Worm (Caenorhabditis elegans): Measurements from ENCODE around the gene amt-2.

amt-2 gene

DNA sequence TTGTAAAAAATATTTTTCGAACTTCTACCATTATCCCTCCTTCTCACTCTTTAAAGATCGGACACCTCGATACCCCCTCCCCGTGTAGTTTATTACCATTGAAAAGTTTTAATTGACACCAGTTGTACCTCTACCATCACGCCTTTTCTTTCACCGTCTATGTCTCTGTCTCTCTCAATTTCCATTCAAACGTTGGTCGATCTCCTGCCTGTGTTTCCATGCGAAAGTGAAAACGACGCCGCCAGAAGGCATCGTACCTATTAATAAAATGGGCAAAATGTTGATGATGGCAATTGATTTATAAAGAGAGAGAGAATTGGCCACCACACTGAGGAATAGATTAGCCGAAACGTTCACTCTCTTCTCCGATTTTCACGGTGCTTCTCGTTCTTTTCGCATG lies 29.0 kb upstream of the amt-2 start (continued):
- TF ChIP-seq ceh-63 (GFP tag; optimal IDR thresholded peaks at IDR 0.05): no peak
- no peak for TF ChIP-seq efl-1 (optimal IDR thresholded peaks at IDR 0.05)
- peak in 1 of 2 experiments; percentile 35 for TF ChIP-seq efl-1 (GFP tag; optimal IDR thresholded peaks at IDR 0.05 in 1 of 2)
- TF ChIP-seq snu-23 (GFP tag; optimal IDR thresholded peaks at IDR 0.05): peak; percentile 36
- TF ChIP-seq sptf-1 (tag; optimal IDR thresholded peaks at IDR 0.05): no peak
- TF ChIP-seq hlh-4 (tag; optimal IDR thresholded peaks at IDR 0.05): no peak

DNA sequence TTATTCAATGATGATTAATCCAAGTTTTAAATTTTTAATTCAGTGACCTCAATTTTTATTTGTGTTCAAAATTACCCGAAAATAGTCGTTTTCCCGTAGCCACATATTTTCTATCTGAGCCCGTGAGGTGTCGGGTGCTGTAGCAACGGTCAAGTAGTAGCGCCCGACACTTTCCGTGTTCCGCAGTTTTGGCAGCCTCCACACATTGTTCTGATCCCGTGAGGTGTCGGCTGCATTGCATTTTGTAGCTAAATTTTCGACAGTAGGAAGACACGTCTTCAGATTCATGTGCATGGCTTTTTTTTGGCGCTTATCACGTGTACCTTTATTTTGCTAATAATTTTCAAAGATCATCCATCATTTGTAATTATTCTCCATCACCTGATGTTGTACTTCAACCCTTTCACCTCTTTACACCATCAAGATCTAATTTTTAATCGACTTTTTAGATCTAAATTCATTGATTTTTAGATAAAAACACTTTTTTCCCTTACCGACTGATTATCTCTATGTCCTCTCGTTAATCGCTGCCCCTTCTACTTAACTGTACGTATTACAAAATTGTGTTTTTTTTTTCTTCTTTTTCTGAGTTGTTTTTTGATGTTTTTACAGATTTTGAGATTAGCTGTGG lies 28.4 kb upstream of the amt-2 start:
- TF ChIP-seq snpc-4 (tag; optimal IDR thresholded peaks at IDR 0.05) (peak; percentile 82), skn-1 (tag; optimal IDR thresholded peaks at IDR 0.05) (no peak), ces-1 (GFP tag; optimal IDR thresholded peaks at IDR 0.05) (no peak), nhr-85 (tag) (peak; percentile 87), nhr-19 (GFP tag; conservative IDR thresholded peaks at IDR 0.05) (no peak), lin-14 (GFP tag; optimal IDR thresholded peaks at IDR 0.05) (peak; percentile 20), aha-1 (tag; optimal IDR thresholded peaks at IDR 0.05) (no peak), hpl-2 (GFP tag; optimal IDR thresholded peaks at IDR 0.05) (no peak), hlh-17 (GFP tag; optimal IDR thresholded peaks at IDR 0.05; ENCODE audit: borderline replicate concordance) (no peak)

DNA sequence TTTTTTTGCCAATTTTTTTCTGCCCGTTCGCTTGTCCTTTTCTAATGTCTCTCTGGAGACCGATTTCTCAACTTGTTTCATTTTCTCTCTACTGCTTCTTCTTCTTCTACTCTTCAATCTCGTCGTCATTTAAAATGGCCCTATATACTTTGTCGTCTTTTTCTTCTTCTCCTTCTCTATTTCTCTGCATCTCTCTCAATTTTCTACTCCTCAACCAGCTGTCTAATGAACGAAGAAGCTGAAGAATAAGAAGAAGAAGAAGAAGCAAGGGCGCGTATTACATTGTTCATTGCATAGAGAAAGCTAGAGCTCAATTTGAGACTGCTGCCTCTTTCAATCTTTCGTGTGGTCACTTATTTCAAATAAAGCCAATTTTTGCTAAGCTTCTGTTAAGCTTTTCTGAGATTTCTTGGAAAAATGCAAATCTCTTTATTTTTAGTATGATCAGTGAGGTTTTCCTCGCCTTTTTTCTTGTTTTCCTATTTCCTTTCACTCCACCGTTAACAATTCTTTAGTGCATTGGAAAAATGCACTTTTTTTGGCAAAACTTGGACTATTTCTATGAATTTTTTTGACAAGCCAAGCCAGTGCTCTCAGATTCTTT lies 26.3 kb upstream of the amt-2 start:
- TF ChIP-seq nhr-71 (tag; optimal IDR thresholded peaks at IDR 0.05) (peak; percentile 37), ceh-82 (tag; optimal IDR thresholded peaks at IDR 0.05) (peak in 1 of 3 experiments; percentile 11), efl-1 (optimal IDR thresholded peaks at IDR 0.05) (peak; percentile 24 to 29), efl-1 (GFP tag; optimal IDR thresholded peaks at IDR 0.05 in 1 of 2) (no peak), unc-98 (GFP tag; IDR thresholded peaks at IDR 0.05) (no peak), lsy-2 (tag; optimal IDR thresholded peaks at IDR 0.05) (peak in 1 of 2 experiments; percentile 35), hpl-2 (GFP tag; optimal IDR thresholded peaks at IDR 0.05) (no peak), nhr-12 (tag; optimal IDR thresholded peaks at IDR 0.05) (no peak), lin-14 (GFP tag; optimal IDR thresholded peaks at IDR 0.05) (peak; percentile 87), mab-9 (GFP tag; IDR thresholded peaks at IDR 0.05) (no peak), hlh-17 (GFP tag; optimal IDR thresholded peaks at IDR 0.05; ENCODE audit: borderline replicate concordance) (no peak), pax-3 (tag; optimal IDR thresholded peaks at IDR 0.05) (peak; percentile 28), lin-15B (tag; optimal IDR thresholded peaks at IDR 0.05) (no peak), fkh-8 (tag; optimal IDR thresholded peaks at IDR 0.05) (peak; percentile 53), Y116A8C.19 (tag; optimal IDR thresholded peaks at IDR 0.05; ENCODE audit: borderline replicate concordance) (no peak), fkh-10 (GFP tag; optimal IDR thresholded peaks at IDR 0.05) (peak; percentile 11), dsc-1 (tag; optimal IDR thresholded peaks at IDR 0.05) (peak; percentile 89), rnt-1 (tag; optimal IDR thresholded peaks at IDR 0.05) (peak; percentile 30), snu-23 (GFP tag; optimal IDR thresholded peaks at IDR 0.05) (peak; percentile 31), swsn-7 (tag; optimal IDR thresholded peaks at IDR 0.05) (peak; percentile 15), nhr-47 (tag; optimal IDR thresholded peaks at IDR 0.05) (peak; percentile 43), blmp-1 (tag; optimal IDR thresholded peaks at IDR 0.05) (no peak), mep-1 (tag; optimal IDR thresholded peaks at IDR 0.05) (peak; percentile 27)

DNA sequence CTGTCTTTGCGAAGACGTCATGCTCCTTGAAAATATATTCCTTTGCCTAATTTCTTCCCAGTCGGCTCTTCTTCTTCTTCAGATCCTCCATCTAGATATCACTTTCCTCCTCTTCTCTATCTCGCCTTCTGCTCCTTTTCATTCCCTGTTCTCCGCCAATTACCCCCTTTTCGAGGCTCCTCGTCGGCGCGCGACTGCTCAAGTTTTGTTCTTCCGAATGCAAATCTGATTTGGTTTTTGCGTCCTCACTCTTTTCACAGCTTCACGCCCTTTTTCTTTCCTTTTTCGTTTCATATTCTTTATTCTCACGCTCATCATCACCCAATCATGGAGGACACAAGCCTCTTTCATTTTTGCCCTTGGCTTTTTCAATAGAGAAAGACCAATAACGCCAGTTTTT lies 25.4 kb upstream of the amt-2 start:
- TF ChIP-seq lin-14 (GFP tag; optimal IDR thresholded peaks at IDR 0.05): peak; percentile 74
- no peak for TF ChIP-seq dsc-1 (tag; optimal IDR thresholded peaks at IDR 0.05)
- no peak for TF ChIP-seq hlh-4 (tag; optimal IDR thresholded peaks at IDR 0.05)
- TF ChIP-seq skn-1 (tag; optimal IDR thresholded peaks at IDR 0.05): no peak
- no peak for TF ChIP-seq ceh-63 (GFP tag; optimal IDR thresholded peaks at IDR 0.05)
- TF ChIP-seq fkh-10 (GFP tag; optimal IDR thresholded peaks at IDR 0.05): peak; percentile 83
- TF ChIP-seq zip-4 (GFP tag; optimal IDR thresholded peaks at IDR 0.05): no peak
- TF ChIP-seq ceh-82 (tag; optimal IDR thresholded peaks at IDR 0.05): no peak
- no peak for TF ChIP-seq tlp-1 (tag; optimal IDR thresholded peaks at IDR 0.05)
- no peak for TF ChIP-seq hlh-17 (GFP tag; optimal IDR thresholded peaks at IDR 0.05; ENCODE audit: borderline replicate concordance)
- TF ChIP-seq nhr-28 (tag; optimal IDR thresholded peaks at IDR 0.05): no peak
- TF ChIP-seq efl-1 (optimal IDR thresholded peaks at IDR 0.05): no peak
- peak in 1 of 2 experiments; percentile 85 for TF ChIP-seq efl-1 (GFP tag; optimal IDR thresholded peaks at IDR 0.05 in 1 of 2)
- TF ChIP-seq C34B4.2 (tag; optimal IDR thresholded peaks at IDR 0.05): no peak
- TF ChIP-seq unc-30 (tag; optimal IDR thresholded peaks at IDR 0.05): no peak
- TF ChIP-seq C16A3.4 (tag; optimal IDR thresholded peaks at IDR 0.05): no peak
- TF ChIP-seq blmp-1 (tag; optimal IDR thresholded peaks at IDR 0.05): no peak
- no peak for TF ChIP-seq alr-1 (tag; optimal IDR thresholded peaks at IDR 0.05; ENCODE audit: borderline replicate concordance)
- no peak for TF ChIP-seq swsn-7 (tag; optimal IDR thresholded peaks at IDR 0.05)
- no peak for TF ChIP-seq efl-3 (GFP tag; optimal IDR thresholded peaks at IDR 0.05)
- TF ChIP-seq tbx-2 (tag; optimal IDR thresholded peaks at IDR 0.05): no peak
- TF ChIP-seq nhr-19 (GFP tag; conservative IDR thresholded peaks at IDR 0.05): no peak
- peak; percentile 5 for TF ChIP-seq ces-1 (GFP tag; optimal IDR thresholded peaks at IDR 0.05)
- no peak for TF ChIP-seq aha-1 (tag; optimal IDR thresholded peaks at IDR 0.05)
- no peak for TF ChIP-seq ceh-8 (GFP tag; optimal IDR thresholded peaks at IDR 0.05)

Data from whole organism, L1 larva.